Fruit fly (Drosophila melanogaster) whole organism: ENCODE data around the gene P5cr.

Source experiments
- CG8478 ChIP-seq: fragments of >200 bp; optimal IDR thresholded peaks from 2 replicates; lab custom pipeline; 2018; ENCODE audit warnings: inconsistent platforms
- Dll ChIP-seq: fragments of >200 bp; optimal IDR thresholded peaks from 2 replicates; lab custom pipeline; 2017
- EcR ChIP-seq, 2 experiments: fragments of >200 bp; optimal IDR thresholded peaks; 2 replicates each; lab custom pipeline; 2017; ENCODE audit warnings: missing biosample characterization in 2 of 2, missing genetic modification characterization in 2 of 2, missing genetic modification reagents in 2 of 2
- pan ChIP-seq: fragments of >200 bp; optimal IDR thresholded peaks from 2 replicates; lab custom pipeline; 2017
- psq ChIP-seq: fragments of >200 bp; optimal IDR thresholded peaks from 2 replicates; lab custom pipeline; 2017
- usp ChIP-seq: fragments of >200 bp; optimal IDR thresholded peaks from 2 replicates; lab custom pipeline; 2017; ENCODE audit warnings: missing biosample characterization, missing genetic modification characterization, mixed read lengths

Gene P5cr

DNA sequence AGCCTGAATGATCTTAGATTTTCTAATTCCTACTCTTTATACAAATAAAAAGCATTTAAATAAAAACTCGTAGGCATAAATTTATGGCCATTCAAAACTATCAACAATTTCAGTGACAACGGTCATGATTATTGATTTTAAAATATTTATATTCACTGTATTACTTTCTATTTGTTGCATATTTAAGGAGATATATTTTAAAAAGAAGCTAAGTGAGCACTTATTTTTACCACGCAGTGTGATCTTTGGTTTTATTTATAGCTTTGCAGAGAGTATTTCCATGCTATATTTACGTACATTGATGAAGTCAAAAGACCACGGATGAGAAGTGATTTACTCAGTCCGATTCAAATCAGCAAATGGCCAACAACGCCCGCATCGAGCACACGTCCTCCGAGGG is 4.0 kb upstream of the P5cr start, which contains the start of gene CG14285:
CG14285 (plus strand) TSS at position 339 of the 400 bp plus-strand sequence.
- no peak for TF ChIP-seq EcR (GFP tag; optimal IDR thresholded peaks at IDR 0.05; lab: Kevin White, UChicago)

DNA sequence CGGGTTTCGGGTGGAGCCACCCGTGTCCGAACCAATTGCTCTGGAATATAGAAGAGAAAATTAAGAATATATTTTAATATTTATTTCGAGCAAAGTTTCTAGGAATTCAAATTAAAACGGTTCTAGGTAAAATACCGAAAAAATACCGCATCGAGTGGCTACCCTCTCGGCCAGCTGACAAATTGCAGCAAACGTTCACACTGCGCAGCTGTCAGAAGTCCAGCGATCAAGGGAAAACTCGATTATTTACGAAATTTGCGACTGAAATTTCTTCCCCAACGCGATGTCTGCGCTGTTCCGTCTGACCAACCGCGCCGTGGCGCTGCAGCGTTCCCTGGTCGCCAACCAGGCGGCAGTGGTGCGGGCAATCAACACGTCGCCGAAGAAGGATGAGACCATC is 1.6 kb upstream of the P5cr start, which contains the start of gene NP15.6:
NP15.6 (plus strand) TSS at position 204 of the 400 bp plus-strand sequence.
- TF ChIP-seq Dll (lab: Kevin White, UChicago) (no peak), pan (lab: Kevin White, UChicago) (no peak), CG8478 (lab: Kevin White, UChicago) (no peak), EcR (GFP tag; optimal IDR thresholded peaks at IDR 0.05; lab: Kevin White, UChicago) (no peak), usp (GFP tag; lab: Kevin White, UChicago) (no peak), psq (lab: Kevin White, UChicago) (no peak)

DNA sequence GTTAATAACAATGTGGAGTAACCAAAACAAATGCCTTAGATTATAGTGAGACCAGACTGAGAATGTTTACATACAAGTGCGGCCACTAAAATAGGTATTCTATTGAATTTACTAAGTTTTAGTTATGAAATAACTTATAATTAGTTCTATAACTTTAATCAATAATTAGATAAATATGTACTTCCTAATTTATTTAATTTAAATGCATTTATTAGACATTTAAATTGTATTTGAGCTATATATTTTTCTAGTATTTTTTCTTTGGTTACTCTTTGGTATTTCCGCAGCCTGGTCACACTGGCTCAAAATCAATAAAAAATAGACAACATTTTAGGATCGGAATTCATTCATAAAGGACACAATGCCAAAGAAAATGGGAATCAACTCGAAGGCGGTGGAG is 2.5 kb downstream of the P5cr start, which contains the start of the genes Prp18 and CG6013:
Prp18 (minus strand) TSS at position 62 of the 400 bp plus-strand sequence.
CG6013 (plus strand) TSS at position 294 of the 400 bp plus-strand sequence.
- TF ChIP-seq CG8478 (lab: Kevin White, UChicago) (no peak), usp (GFP tag; lab: Kevin White, UChicago) (no peak), EcR (GFP tag; optimal IDR thresholded peaks at IDR 0.05; lab: Kevin White, UChicago) (no peak), psq (lab: Kevin White, UChicago) (no peak), pan (lab: Kevin White, UChicago) (no peak), Dll (lab: Kevin White, UChicago) (no peak)

DNA sequence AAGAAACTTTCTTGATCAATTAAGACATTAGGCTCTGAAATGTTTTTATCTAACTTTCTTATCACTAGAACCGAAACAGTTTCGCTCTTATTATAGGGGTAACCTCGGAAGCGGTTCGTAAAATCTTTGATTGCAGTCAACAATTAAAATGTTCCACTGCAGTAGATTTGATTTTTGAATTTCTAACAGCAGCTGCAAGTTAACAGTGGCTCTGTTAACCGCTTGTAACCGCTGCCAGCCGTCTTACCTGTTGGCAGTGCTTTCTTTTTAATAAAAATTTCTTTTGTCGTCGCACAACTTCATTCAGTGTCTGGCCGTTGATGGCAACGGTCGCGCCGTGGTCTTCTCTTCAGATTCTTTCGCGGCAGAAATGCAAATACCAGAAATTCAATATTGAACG is 4.5 kb downstream of the P5cr start, which contains the start of gene CG6026:
CG6026 (plus strand) TSS at position 301 of the 400 bp plus-strand sequence.
- no peak for TF ChIP-seq EcR (GFP tag; optimal IDR thresholded peaks at IDR 0.05; lab: Kevin White, UChicago)

DNA sequence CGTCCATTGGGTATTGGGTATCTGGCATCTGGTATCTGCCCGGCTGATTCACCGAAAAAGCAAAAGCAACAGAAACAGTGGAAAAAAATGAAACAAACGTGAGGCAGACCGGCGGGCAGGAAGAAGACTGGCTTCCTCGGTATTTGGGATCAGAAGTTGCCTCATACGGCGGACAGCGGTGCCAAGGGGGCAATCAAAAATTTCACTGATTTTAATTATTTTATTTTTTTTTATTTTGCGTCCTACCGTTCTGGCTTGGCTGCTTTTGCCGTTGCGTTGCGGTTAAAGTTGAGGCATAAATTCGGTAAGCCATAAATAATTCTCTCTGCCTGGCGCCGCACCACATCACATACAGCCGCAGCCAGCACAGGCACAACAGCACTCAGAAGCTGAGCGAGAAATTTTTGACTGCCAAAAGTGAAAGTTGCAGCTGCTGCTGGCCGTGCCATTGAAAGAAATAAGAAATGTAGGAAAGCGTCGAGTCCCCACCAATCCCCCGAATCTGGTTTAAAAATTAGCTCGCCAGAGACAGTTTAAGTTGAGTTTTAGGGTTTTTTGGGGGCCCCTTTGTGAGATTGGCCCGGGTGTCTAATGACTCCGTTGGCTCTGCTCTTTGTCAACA is 7.9 kb downstream of the P5cr start:
- TF ChIP-seq Dll (lab: Kevin White, UChicago): peak; percentile 23
- no peak for TF ChIP-seq CG8478 (lab: Kevin White, UChicago)
- no peak for TF ChIP-seq psq (lab: Kevin White, UChicago)
- TF ChIP-seq usp (GFP tag; lab: Kevin White, UChicago): no peak
- TF ChIP-seq pan (lab: Kevin White, UChicago): no peak

DNA sequence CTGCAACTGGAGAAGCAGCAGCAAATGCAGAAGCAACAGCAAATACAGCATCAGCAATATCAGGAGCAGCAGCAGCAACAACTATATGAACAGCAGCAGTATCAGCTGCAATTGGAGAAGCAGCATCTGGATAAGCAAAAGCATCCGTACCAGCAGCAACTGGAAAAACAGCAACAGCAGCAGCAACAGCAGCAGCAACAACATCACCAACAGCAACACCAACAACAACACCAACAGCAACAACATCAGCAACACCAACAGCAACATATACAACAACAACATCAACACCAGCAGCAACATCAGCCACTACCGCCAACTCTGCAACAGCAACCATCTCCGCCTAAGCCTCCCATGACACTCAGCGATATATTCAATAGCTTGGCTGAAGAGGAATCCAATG is 12.0 kb downstream of the P5cr start:
- TF ChIP-seq Dll (lab: Kevin White, UChicago) (no peak), EcR (GFP tag; optimal IDR thresholded peaks at IDR 0.05; lab: Kevin White, UChicago) (no peak), CG8478 (lab: Kevin White, UChicago) (no peak), pan (lab: Kevin White, UChicago) (no peak), psq (lab: Kevin White, UChicago) (no peak), usp (GFP tag; lab: Kevin White, UChicago) (no peak)

DNA sequence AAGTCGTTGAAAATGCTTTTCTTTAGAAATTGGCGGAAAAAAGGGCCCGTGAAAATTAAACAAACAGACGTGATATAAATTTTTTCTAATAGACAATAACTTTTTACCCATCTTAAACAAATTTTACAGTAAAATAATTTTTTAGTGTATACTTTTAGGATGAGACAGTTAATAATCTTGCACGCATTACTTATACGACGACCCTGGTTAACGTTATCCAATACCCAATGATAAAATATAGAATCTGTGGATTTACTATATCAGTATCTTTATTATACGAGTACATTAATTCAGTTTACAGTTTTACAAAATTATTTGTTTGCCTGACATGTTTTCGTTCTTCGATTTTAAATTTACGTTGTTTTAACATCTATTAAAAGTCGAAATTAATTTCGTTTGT is 15.9 kb downstream of the P5cr start:
- TF ChIP-seq CG8478 (lab: Kevin White, UChicago) (no peak), EcR (GFP tag; optimal IDR thresholded peaks at IDR 0.05; lab: Kevin White, UChicago) (no peak), psq (lab: Kevin White, UChicago) (no peak), pan (lab: Kevin White, UChicago) (no peak), Dll (lab: Kevin White, UChicago) (no peak), usp (GFP tag; lab: Kevin White, UChicago) (no peak)

DNA sequence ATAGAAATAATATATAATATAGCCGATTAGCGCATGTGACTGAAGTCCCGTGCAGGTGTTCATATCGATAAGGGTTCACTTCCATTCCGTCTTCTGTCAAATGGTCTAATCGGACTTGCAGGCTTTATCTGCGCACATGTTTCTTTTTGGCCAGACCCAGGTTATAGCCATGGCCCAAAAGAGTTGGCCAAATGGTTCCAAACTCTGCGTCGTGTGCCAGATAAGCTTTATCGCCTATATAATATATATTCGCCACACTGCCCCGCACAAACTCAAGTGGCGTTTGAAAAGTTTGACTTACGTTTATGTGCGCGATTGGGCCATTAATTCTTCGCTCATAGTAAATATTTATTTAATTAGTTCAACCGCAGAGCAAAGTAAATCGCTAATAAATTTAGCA is 22.5 kb downstream of the P5cr start:
- TF ChIP-seq psq (lab: Kevin White, UChicago) (no peak), Dll (lab: Kevin White, UChicago) (no peak), pan (lab: Kevin White, UChicago) (no peak), EcR (GFP tag; optimal IDR thresholded peaks at IDR 0.05; lab: Kevin White, UChicago) (no peak), usp (GFP tag; lab: Kevin White, UChicago) (no peak), CG8478 (lab: Kevin White, UChicago) (no peak)

DNA sequence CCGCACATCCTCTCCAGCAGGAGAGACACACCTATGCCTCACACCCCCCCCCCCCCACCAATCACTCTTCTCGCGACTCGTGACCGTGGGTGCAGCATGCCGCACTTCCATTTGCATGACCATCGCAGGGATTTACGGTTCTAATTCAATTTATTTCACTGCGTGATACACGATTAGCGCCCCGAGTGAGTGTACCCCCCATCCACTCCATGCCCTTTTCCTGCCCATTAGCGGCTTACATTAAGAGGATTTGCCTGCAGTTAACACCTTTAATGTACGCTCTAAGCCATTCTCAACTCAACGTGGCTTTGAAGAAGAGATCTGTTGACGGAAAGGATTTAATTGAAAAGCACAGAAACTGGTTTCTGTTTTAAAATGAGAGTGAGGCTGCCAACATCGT is 23.7 kb downstream of the P5cr start:
- no peak for TF ChIP-seq CG8478 (lab: Kevin White, UChicago)
- no peak for TF ChIP-seq EcR (GFP tag; optimal IDR thresholded peaks at IDR 0.05; lab: Kevin White, UChicago)
- TF ChIP-seq usp (GFP tag; lab: Kevin White, UChicago): no peak
- TF ChIP-seq psq (lab: Kevin White, UChicago): no peak
- no peak for TF ChIP-seq Dll (lab: Kevin White, UChicago)
- TF ChIP-seq pan (lab: Kevin White, UChicago): no peak

DNA sequence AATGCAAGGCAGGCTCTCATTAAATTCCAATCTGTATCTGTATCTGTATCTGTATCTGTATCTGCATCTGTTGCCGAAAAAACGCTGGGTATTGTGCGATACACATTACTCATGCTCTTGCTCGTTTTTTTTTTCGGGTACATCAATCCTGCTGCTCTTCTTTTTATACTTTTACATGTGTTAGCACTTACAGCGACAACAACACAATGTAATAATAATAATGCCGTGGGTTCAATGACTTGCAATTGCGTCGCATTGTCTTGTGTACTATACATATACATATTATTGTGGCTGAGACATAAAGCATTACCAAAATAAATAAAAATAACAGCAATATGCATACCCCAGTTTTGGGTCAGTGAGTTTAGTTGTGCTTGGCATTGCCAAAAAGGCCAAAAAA is 26.1 kb downstream of the P5cr start:
- no peak for TF ChIP-seq psq (lab: Kevin White, UChicago)
- TF ChIP-seq usp (GFP tag; lab: Kevin White, UChicago): no peak
- no peak for TF ChIP-seq EcR (GFP tag; optimal IDR thresholded peaks at IDR 0.05; lab: Kevin White, UChicago)
- no peak for TF ChIP-seq CG8478 (lab: Kevin White, UChicago)
- TF ChIP-seq Dll (lab: Kevin White, UChicago): no peak
- TF ChIP-seq pan (lab: Kevin White, UChicago): no peak

DNA sequence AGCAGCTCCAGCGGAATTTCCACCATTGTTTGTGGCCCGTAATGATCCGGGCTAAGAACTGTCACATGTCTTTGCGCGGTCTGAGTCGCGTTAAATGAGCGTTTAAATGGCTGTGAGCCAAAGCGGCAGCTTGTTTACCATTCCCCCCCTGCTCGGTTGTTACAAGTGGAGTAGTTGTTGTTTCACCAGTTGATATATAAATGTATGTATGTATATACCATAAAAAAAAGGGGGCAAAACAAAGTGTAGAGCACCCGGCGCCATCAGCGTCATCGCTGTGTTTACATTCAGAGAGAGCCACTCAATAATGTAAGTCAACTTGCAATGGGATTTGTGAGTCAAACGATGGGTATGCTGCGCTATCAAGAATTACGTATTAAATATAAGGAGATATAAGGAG is 28.2 kb downstream of the P5cr start:
- TF ChIP-seq psq (lab: Kevin White, UChicago) (no peak), usp (GFP tag; lab: Kevin White, UChicago) (no peak), CG8478 (lab: Kevin White, UChicago) (no peak), EcR (GFP tag; optimal IDR thresholded peaks at IDR 0.05; lab: Kevin White, UChicago) (no peak), Dll (lab: Kevin White, UChicago) (no peak), pan (lab: Kevin White, UChicago) (no peak)

DNA sequence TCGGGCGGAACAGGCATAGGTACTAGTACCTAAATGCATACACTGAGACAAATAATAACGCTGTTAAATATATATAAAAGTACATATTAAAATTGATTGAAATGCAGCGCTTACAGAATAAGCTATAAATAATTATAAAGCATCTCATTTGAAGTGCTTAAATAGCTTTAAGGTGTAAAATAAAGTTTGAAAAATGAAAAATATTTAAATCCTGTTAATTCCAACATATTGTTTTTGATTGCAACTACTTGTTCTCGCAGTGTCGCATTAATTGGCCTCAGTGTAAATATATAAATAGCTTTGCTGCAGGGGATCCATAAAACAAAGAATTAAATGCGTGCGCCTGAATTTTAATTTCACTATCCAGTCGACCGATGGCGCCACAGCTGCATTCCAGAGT is 29.7 kb downstream of the P5cr start:
- TF ChIP-seq psq (lab: Kevin White, UChicago): no peak
- no peak for TF ChIP-seq pan (lab: Kevin White, UChicago)
- TF ChIP-seq Dll (lab: Kevin White, UChicago): no peak
- no peak for TF ChIP-seq EcR (GFP tag; optimal IDR thresholded peaks at IDR 0.05; lab: Kevin White, UChicago)
- no peak for TF ChIP-seq CG8478 (lab: Kevin White, UChicago)
- TF ChIP-seq usp (GFP tag; lab: Kevin White, UChicago): no peak
